Fruit fly (Drosophila melanogaster): ENCODE results near the gene CG17746.
A peak's percentile ranks its signal among the peaks of the same experiment; 100 is the strongest.

Gene CG17746

dm6 chr3L:3222643-3223389, 16.6 kb downstream of the CG17746 start, which contains the start of the genes RpL28 and eIF1 (continued):
- TF ChIP-seq CG3847 (GFP tag; IDR thresholded peaks at IDR 0.05) (peak; percentile 89), CG2199 (GFP tag; IDR thresholded peaks at IDR 0.05) (peak; percentile 85; the same call in 2 of the 3 replicates), rib (GFP tag; IDR thresholded peaks at IDR 0.05) (0 out of 2 replicates have a peak, but pooled peaks have one; percentile 28), CG18619 (GFP tag; optimal IDR thresholded peaks at IDR 0.05) (peak; percentile 96), sug (tag; optimal IDR thresholded peaks at IDR 0.05) (peak; percentile 88), esg (GFP tag; conservative IDR thresholded peaks at IDR 0.05) (peak; percentile 66), mirr (GFP tag; optimal IDR thresholded peaks at IDR 0.05) (peak; percentile 94), CG8281 (tag; optimal IDR thresholded peaks at IDR 0.05) (peak; percentile 75), CG1529 (GFP tag; optimal IDR thresholded peaks at IDR 0.05) (peak; percentile 89), wek (GFP tag; optimal IDR thresholded peaks at IDR 0.05) (peak; percentile 90), CG31388 (GFP tag; optimal IDR thresholded peaks at IDR 0.05) (peak; percentile 68), Nf-YC (tag; optimal IDR thresholded peaks at IDR 0.05) (peak; percentile 81), CG3838 (GFP tag; optimal IDR thresholded peaks at IDR 0.05) (peak; percentile 84), gcm2 (GFP tag; optimal IDR thresholded peaks at IDR 0.05) (peak; percentile 90), pita (GFP tag; optimal IDR thresholded peaks at IDR 0.05) (no peak), CG15479 (GFP tag; optimal IDR thresholded peaks at IDR 0.05) (peak; percentile 49), Asciz (GFP tag; optimal IDR thresholded peaks at IDR 0.05) (peak; percentile 88), CG32772 (GFP tag; IDR thresholded peaks at IDR 0.05) (peak; percentile 82), cato (GFP tag; optimal IDR thresholded peaks at IDR 0.05; ENCODE audit: borderline replicate concordance) (peak; percentile 86), kah (GFP tag; optimal IDR thresholded peaks at IDR 0.05) (peak; percentile 88), CG2120 (GFP tag; optimal IDR thresholded peaks at IDR 0.05) (peak; percentile 77), CG8089 (GFP tag; optimal IDR thresholded peaks at IDR 0.05) (peak; percentile 93), Kr (GFP tag; optimal IDR thresholded peaks at IDR 0.05) (peak; percentile 88), Atf3 (GFP tag; optimal IDR thresholded peaks at IDR 0.05) (peak; percentile 90), CG2129 (GFP tag; IDR thresholded peaks at IDR 0.05; ENCODE audit: partially characterized antibody) (peak; percentile 67), Doc3 (GFP tag; IDR thresholded peaks at IDR 0.05; ENCODE audit: partially characterized antibody) (peak; percentile 81), lab (GFP tag; optimal IDR thresholded peaks at IDR 0.05) (peak; percentile 60), stwl (tag; optimal IDR thresholded peaks at IDR 0.05) (peak; percentile 60), CG4617 (GFP tag; optimal IDR thresholded peaks at IDR 0.05; ENCODE audit: borderline replicate concordance) (peak; percentile 88), CG10959 (GFP tag; IDR thresholded peaks at IDR 0.05) (peak; percentile 78), CG15269 (tag; optimal IDR thresholded peaks at IDR 0.05) (peak; percentile 56), CG34422 (GFP tag; IDR thresholded peaks at IDR 0.05) (peak; percentile 84), CTCF (GFP tag; optimal IDR thresholded peaks at IDR 0.05) (peak; percentile 67), chinmo (GFP tag; IDR thresholded peaks at IDR 0.05; ENCODE audit: partially characterized antibody) (0 out of 4 replicates have a peak, but pooled peaks have one; percentile 53), CG10274 (GFP tag; optimal IDR thresholded peaks at IDR 0.05) (peak; percentile 87), Rx (GFP tag; IDR thresholded peaks at IDR 0.05) (peak; percentile 94), HLH54F (GFP tag; optimal IDR thresholded peaks at IDR 0.05) (peak; percentile 92), Dek (tag; optimal IDR thresholded peaks at IDR 0.05) (peak; percentile 76), Optix (GFP tag; IDR thresholded peaks at IDR 0.05) (peak; percentile 81), CG6175 (GFP tag; IDR thresholded peaks at IDR 0.05) (peak; percentile 83; the same call in 2 of the 3 replicates), sr (GFP tag; IDR thresholded peaks at IDR 0.05) (peak; percentile 89), Dref (GFP tag; IDR thresholded peaks at IDR 0.05) (peak; percentile 72), CG10321 (GFP tag; IDR thresholded peaks at IDR 0.05) (peak; percentile 73), CG15601 (tag; optimal IDR thresholded peaks at IDR 0.05) (peak; percentile 84), CG6765 (GFP tag; optimal IDR thresholded peaks at IDR 0.05) (peak; percentile 95), dm (GFP tag; optimal IDR thresholded peaks at IDR 0.05) (peak; percentile 96), Lhr (GFP tag; optimal IDR thresholded peaks at IDR 0.05) (peak; percentile 94), H15 (GFP tag; IDR thresholded peaks at IDR 0.05) (peak; percentile 79), chn (GFP tag; optimal IDR thresholded peaks at IDR 0.05) (peak; percentile 90)

Measured in whole organism, embryonic.